Worm (Caenorhabditis elegans): ENCODE measurements around the gene srbc-45.

DNA sequence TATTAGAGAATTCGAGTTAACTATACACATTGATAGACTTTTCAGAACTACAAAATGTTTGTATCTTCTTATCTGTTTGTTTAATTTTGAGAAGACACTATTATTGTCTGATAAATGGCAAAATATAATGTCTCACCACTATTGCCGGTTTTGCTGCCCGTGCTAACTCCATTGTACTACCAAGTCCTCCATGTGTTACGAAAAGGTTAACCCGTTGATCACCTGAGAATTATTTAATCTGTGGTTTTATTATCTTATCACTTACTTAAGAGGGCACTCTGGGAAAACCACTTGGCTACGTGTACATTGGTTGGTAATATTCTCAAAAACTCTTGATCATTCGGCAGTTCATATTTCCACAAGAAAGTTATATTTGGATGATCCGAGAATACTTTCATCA is 7.4 kb upstream of the srbc-45 start:
- TF ChIP-seq F55B11.4 (tag; optimal IDR thresholded peaks at IDR 0.05; ENCODE audit: borderline replicate concordance, insufficient read depth) (no peak), ztf-6 (GFP tag; IDR thresholded peaks at IDR 0.05) (no peak), tbx-9 (tag; optimal IDR thresholded peaks at IDR 0.05; ENCODE audit: borderline replicate concordance) (no peak), F23B12.7 (tag; optimal IDR thresholded peaks at IDR 0.05; ENCODE audit: insufficient read depth) (no peak), ama-1 (optimal IDR thresholded peaks at IDR 0.05) (no peak), ama-1 (GFP tag; optimal IDR thresholded peaks at IDR 0.05) (no peak), snpc-4 (GFP tag; optimal IDR thresholded peaks at IDR 0.05) (no peak), snpc-4 (tag; optimal IDR thresholded peaks at IDR 0.05) (no peak), unc-62 (GFP tag; optimal IDR thresholded peaks at IDR 0.05) (no peak), ekl-4 (GFP tag; IDR thresholded peaks at IDR 0.05) (no peak), nfya-1 (tag; optimal IDR thresholded peaks at IDR 0.05; ENCODE audit: borderline replicate concordance, insufficient read depth) (no peak), lag-1 (GFP tag; IDR thresholded peaks at IDR 0.05) (no peak), mcd-1 (GFP tag; IDR thresholded peaks at IDR 0.05) (no peak)
